Worm (Caenorhabditis elegans) whole organism, late embryonic: Measurements from ENCODE around the gene Y43H11AL.1.

ENCODE experiments used
- C08G9.2 ChIP-seq: sonication (generic microtip); optimal IDR thresholded peaks from 2 replicates; lab custom pipeline; 2016; ENCODE audit warnings: mild to moderate bottlenecking, missing genetic modification characterization, moderate library complexity, missing compliant biosample characterization
- C38D4.7 ChIP-seq: fragments of 200-800 bp; sonication (Bioruptor generic); optimal IDR thresholded peaks from 2 replicates; lab custom pipeline; 2018; ENCODE audit warnings: mild to moderate bottlenecking, missing genetic modification characterization, moderate library complexity, missing compliant biosample characterization
- F13H6.1 ChIP-seq: sonication (generic microtip); optimal IDR thresholded peaks from 2 replicates; lab custom pipeline; 2016; ENCODE audit warnings: missing genetic modification characterization, missing compliant biosample characterization
- K02D7.2 ChIP-seq: sonication (generic microtip); optimal IDR thresholded peaks from 2 replicates; lab custom pipeline; 2017; ENCODE audit warnings: mild to moderate bottlenecking, missing genetic modification characterization, missing compliant biosample characterization
- K09A11.1 ChIP-seq: sonication (generic microtip); optimal IDR thresholded peaks from 2 replicates; lab custom pipeline; 2017; ENCODE audit warnings: antibody characterized with exemption, mild to moderate bottlenecking, missing genetic modification characterization, missing compliant biosample characterization; ENCODE audit not compliant: insufficient read depth
- T23F11.4 ChIP-seq: fragments of 200-800 bp; sonication (Bioruptor generic); optimal IDR thresholded peaks from 2 replicates; lab custom pipeline; 2018; ENCODE audit warnings: mild to moderate bottlenecking, missing genetic modification characterization, missing compliant biosample characterization
- ama-1 ChIP-seq: fragments of 150-350 bp; optimal IDR thresholded peaks from 2 replicates; lab custom pipeline; 2014
- ceh-24 ChIP-seq: sonication (generic microtip); optimal IDR thresholded peaks from 2 replicates; lab custom pipeline; 2016; ENCODE audit warnings: mild to moderate bottlenecking, missing genetic modification characterization, missing compliant biosample characterization
- ceh-30 ChIP-seq: fragments of 150-350 bp; optimal IDR thresholded peaks from 2 replicates; lab custom pipeline; 2014; ENCODE audit warnings: missing biosample characterization, missing genetic modification characterization
- ceh-9 ChIP-seq: sonication (generic microtip); optimal IDR thresholded peaks from 2 replicates; lab custom pipeline; 2016; ENCODE audit warnings: mild to moderate bottlenecking, missing genetic modification characterization, inconsistent platforms, missing compliant biosample characterization
- dve-1 ChIP-seq: sonication (generic microtip); optimal IDR thresholded peaks from 2 replicates; lab custom pipeline; 2017; ENCODE audit warnings: antibody characterized with exemption, mild to moderate bottlenecking, missing genetic modification characterization, missing compliant biosample characterization
- elt-2 ChIP-seq: sonication (generic microtip); optimal IDR thresholded peaks from 2 replicates; lab custom pipeline; 2016; ENCODE audit warnings: missing genetic modification reagents, missing genetic modification characterization, missing compliant biosample characterization
- ets-4 ChIP-seq: sonication (generic microtip); optimal IDR thresholded peaks from 2 replicates; lab custom pipeline; 2016; ENCODE audit warnings: missing genetic modification characterization, missing compliant biosample characterization
- fkh-6 ChIP-seq: sonication (generic microtip); optimal IDR thresholded peaks from 2 replicates; lab custom pipeline; 2016; ENCODE audit warnings: missing genetic modification characterization, missing compliant biosample characterization
- hlh-13 ChIP-seq: fragments of 200-800 bp; sonication (Bioruptor generic); optimal IDR thresholded peaks from 2 replicates; lab custom pipeline; 2018; ENCODE audit warnings: mild to moderate bottlenecking, missing genetic modification characterization, missing compliant biosample characterization
- hlh-30 ChIP-seq: sonication (generic microtip); optimal IDR thresholded peaks from 2 replicates; lab custom pipeline; 2017; ENCODE audit warnings: antibody characterized with exemption, missing genetic modification characterization, missing compliant biosample characterization; ENCODE audit not compliant: insufficient read depth
- hlh-8 ChIP-seq: sonication (generic microtip); optimal IDR thresholded peaks from 2 replicates; lab custom pipeline; 2016; ENCODE audit warnings: missing genotype, missing genetic modification characterization, missing compliant biosample characterization
- lim-6 ChIP-seq: sonication (generic microtip); optimal IDR thresholded peaks from 2 replicates; lab custom pipeline; 2016; ENCODE audit warnings: missing genetic modification characterization, missing compliant biosample characterization
- madf-2 ChIP-seq: sonication (generic microtip); optimal IDR thresholded peaks from 2 replicates; lab custom pipeline; 2017; ENCODE audit warnings: missing genetic modification characterization, missing compliant biosample characterization
- mec-3 ChIP-seq: sonication (generic microtip); optimal IDR thresholded peaks from 2 replicates; lab custom pipeline; 2016; ENCODE audit warnings: borderline replicate concordance, missing genetic modification characterization, missing compliant biosample characterization
- nhr-11 ChIP-seq: fragments of 150-350 bp; optimal IDR thresholded peaks from 2 replicates; lab custom pipeline; 2014; ENCODE audit warnings: missing biosample characterization, missing genetic modification characterization
- nhr-232 ChIP-seq: sonication (generic microtip); optimal IDR thresholded peaks from 2 replicates; lab custom pipeline; 2016; ENCODE audit warnings: missing genetic modification characterization, missing compliant biosample characterization
- npax-4 ChIP-seq: sonication (generic microtip); optimal IDR thresholded peaks from 2 replicates; lab custom pipeline; 2016; ENCODE audit warnings: missing genetic modification characterization, missing compliant biosample characterization
- pat-9 ChIP-seq: fragments of 200-800 bp; sonication (Bioruptor generic); optimal IDR thresholded peaks from 2 replicates; lab custom pipeline; 2018; ENCODE audit warnings: mild to moderate bottlenecking, missing genetic modification characterization, moderate library complexity, missing compliant biosample characterization
- pax-1 ChIP-seq: fragments of 150-350 bp; optimal IDR thresholded peaks from 2 replicates; lab custom pipeline; 2014; ENCODE audit warnings: missing biosample characterization, missing genetic modification characterization
- pha-2 ChIP-seq: sonication (generic microtip); optimal IDR thresholded peaks from 2 replicates; lab custom pipeline; 2017; ENCODE audit warnings: mild to moderate bottlenecking, missing genetic modification characterization, missing compliant biosample characterization
- pha-4 ChIP-seq: fragments of 150-350 bp; optimal IDR thresholded peaks from 2 replicates; lab custom pipeline; 2018; ENCODE audit warnings: missing biosample characterization, missing genetic modification reagents, missing genetic modification characterization
- pqm-1 ChIP-seq: sonication (generic microtip); optimal IDR thresholded peaks from 2 replicates; lab custom pipeline; 2016; ENCODE audit warnings: missing genetic modification characterization, missing compliant biosample characterization
- rnt-1 ChIP-seq: sonication (generic microtip); optimal IDR thresholded peaks from 2 replicates; lab custom pipeline; 2016; ENCODE audit warnings: missing genetic modification characterization, missing compliant biosample characterization
- sdc-2 ChIP-seq: sonication (generic microtip); optimal IDR thresholded peaks from 2 replicates; lab custom pipeline; 2016; ENCODE audit warnings: missing genotype, missing genetic modification characterization, missing compliant biosample characterization
- sox-4 ChIP-seq: sonication (generic microtip); optimal IDR thresholded peaks from 2 replicates; lab custom pipeline; 2017; ENCODE audit warnings: mild to moderate bottlenecking, missing genetic modification characterization, inconsistent platforms, missing compliant biosample characterization
- syd-9 ChIP-seq: sonication (generic microtip); optimal IDR thresholded peaks from 2 replicates; lab custom pipeline; 2016; ENCODE audit warnings: mild to moderate bottlenecking, missing genetic modification characterization, moderate library complexity, missing compliant biosample characterization
- unc-3 ChIP-seq, 2 experiments: fragments of 200-800 bp in 1 of 2; sonication (Bioruptor generic) in 1 of 2; sonication (generic microtip) in 1 of 2; conservative IDR thresholded peaks in 1 of 2; optimal IDR thresholded peaks in 1 of 2; 2 replicates each; pipeline versions ENCODE4 v1.3.6 to Lab custom; 2016 to 2022; ENCODE audit warnings: missing compliant biosample characterization in 2 of 2, missing genetic modification characterization in 2 of 2, missing genetic modification reagents in 1 of 2
- unc-55 ChIP-seq: sonication (generic microtip); optimal IDR thresholded peaks from 2 replicates; lab custom pipeline; 2017; ENCODE audit warnings: missing biosample characterization, missing genetic modification reagents, missing genetic modification characterization
- unc-86 ChIP-seq: sonication (generic microtip); optimal IDR thresholded peaks from 2 replicates; lab custom pipeline; 2016; ENCODE audit warnings: missing genetic modification characterization, missing compliant biosample characterization
- ztf-16 ChIP-seq: sonication (generic microtip); optimal IDR thresholded peaks from 2 replicates; lab custom pipeline; 2017; ENCODE audit warnings: missing genetic modification characterization, missing compliant biosample characterization

Gene Y43H11AL.1

DNA sequence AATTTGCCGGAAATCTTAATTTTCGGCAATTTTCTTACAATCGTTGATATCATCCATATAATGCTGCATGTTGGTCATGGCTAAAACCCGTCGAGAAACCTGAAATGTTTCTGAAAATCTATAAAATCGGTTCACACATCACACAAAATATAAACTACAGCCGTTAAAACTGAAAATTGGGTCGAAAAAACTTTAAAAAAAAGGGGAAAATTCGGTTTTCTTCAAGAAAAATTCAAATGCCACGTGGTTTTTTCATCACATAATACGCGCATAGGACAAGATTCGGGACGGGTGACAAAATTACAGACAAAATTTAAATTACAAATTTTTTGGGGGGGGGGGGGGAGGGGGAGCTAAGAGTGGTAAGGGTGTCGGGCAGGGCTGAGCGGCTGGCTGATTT lies at the start of gene Y43H11AL.1:
Gene Y43H11AL.1 (minus strand): TSS at position 101 of the 400 bp plus-strand sequence.
- TF ChIP-seq hlh-8 (tag; lab: Kevin White, UChicago) (no peak), pha-4 (tag; lab: Kevin White, UChicago) (no peak), ama-1 (lab: Kevin White, UChicago) (no peak), pha-2 (tag; lab: Kevin White, UChicago) (no peak), ets-4 (tag; lab: Kevin White, UChicago) (no peak), sdc-2 (tag; lab: Kevin White, UChicago) (no peak), ceh-24 (tag; lab: Kevin White, UChicago) (no peak), nhr-11 (tag; lab: Kevin White, UChicago) (no peak)

- TF ChIP-seq hlh-30 (tag; lab: Kevin White, UChicago), result no peak
- no peak for TF ChIP-seq pax-1
- TF ChIP-seq madf-2 (tag; lab: Kevin White, UChicago), result no peak
- TF ChIP-seq pqm-1 (tag; lab: Kevin White, UChicago), result no peak
- TF ChIP-seq ceh-9 (tag; lab: Kevin White, UChicago), result no peak
- TF ChIP-seq fkh-6 (tag; lab: Kevin White, UChicago), result no peak
- no peak for TF ChIP-seq rnt-1 (tag; lab: Kevin White, UChicago)
- no peak for TF ChIP-seq sdc-2 (tag; lab: Kevin White, UChicago)
- TF ChIP-seq C08G9.2 (tag; lab: Kevin White, UChicago), result no peak
- no peak for TF ChIP-seq C38D4.7
- no peak for TF ChIP-seq nhr-11 (tag; lab: Kevin White, UChicago)
- TF ChIP-seq pat-9 (tag; lab: Kevin White, UChicago), result no peak
- TF ChIP-seq elt-2 (tag; lab: Kevin White, UChicago), result no peak
- TF ChIP-seq unc-86 (tag; lab: Kevin White, UChicago), result no peak
- no peak for TF ChIP-seq ceh-30 (tag; lab: Kevin White, UChicago)
These were observed 46.1 kb upstream of the Y43H11AL.1 start, which contains the start of gene B0432.8 for ce11 chrII:278636-279035. TSS of gene B0432.8 (minus strand) at chrII:278736.

ce11 chrII:273872-274271 lies 41.3 kb upstream of the Y43H11AL.1 start, which contains the start of gene B0432.7:
TSS of gene B0432.7 (minus strand) at chrII:273972.
- no peak for TF ChIP-seq unc-55
- TF ChIP-seq K02D7.2 (tag; lab: Kevin White, UChicago), result no peak
- TF ChIP-seq mec-3 (tag; lab: Kevin White, UChicago), result no peak
- TF ChIP-seq F13H6.1 (tag; lab: Kevin White, UChicago), result no peak
- TF ChIP-seq K09A11.1 (tag; lab: Kevin White, UChicago), result no peak
- TF ChIP-seq syd-9 (tag; lab: Kevin White, UChicago), result no peak
- TF ChIP-seq lim-6 (tag; lab: Kevin White, UChicago), result no peak
- TF ChIP-seq unc-3 (GFP tag; conservative IDR thresholded peaks at IDR 0.05; lab: Robert Waterston, UW), result no peak
- TF ChIP-seq unc-3 (tag; optimal IDR thresholded peaks at IDR 0.05; lab: Kevin White, UChicago), result no peak
- TF ChIP-seq pax-1, result no peak
- TF ChIP-seq ztf-16, result no peak
- TF ChIP-seq T23F11.4 (GFP tag; lab: Kevin White, UChicago), result no peak
- no peak for TF ChIP-seq dve-1 (tag; lab: Kevin White, UChicago)
- no peak for TF ChIP-seq hlh-13 (GFP tag; lab: Kevin White, UChicago)
- TF ChIP-seq nhr-11 (tag; lab: Kevin White, UChicago), result no peak

DNA sequence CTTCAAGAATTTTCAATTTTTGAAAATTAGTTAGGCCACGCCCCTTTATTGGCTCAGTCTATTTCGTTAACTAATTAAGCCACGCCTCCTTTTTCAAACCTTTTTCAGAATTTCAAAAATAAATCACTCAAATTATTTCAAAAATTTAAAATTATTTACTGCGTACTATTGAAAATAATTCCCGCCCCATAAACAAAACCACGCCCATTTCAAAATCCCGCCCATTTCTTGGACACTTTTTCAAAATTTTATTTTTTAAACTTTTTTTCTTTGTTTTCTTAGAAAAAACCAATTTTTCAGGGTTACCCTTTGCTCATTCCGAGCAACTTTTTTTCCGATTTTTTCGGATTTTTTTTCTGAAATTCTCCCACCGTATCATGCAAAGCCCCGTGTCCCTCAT lies 31.5 kb upstream of the Y43H11AL.1 start, which contains the start of gene B0432.14:
Gene B0432.14 (plus strand): TSS at position 301 of the 400 bp plus-strand sequence.
- TF ChIP-seq syd-9 (tag; lab: Kevin White, UChicago) (no peak), nhr-232 (tag; lab: Kevin White, UChicago) (no peak), sox-4 (tag; lab: Kevin White, UChicago) (no peak), npax-4 (tag; lab: Kevin White, UChicago) (no peak), madf-2 (tag; lab: Kevin White, UChicago) (no peak)
